Fruit fly (Drosophila melanogaster) Kc167 (cell line): ENCODE measurements around the gene Dhfr.

Experiments used
- Sin3A ChIP-seq: fragments of >200 bp; optimal IDR thresholded peaks from 2 replicates; lab custom pipeline; 2018; ENCODE audit warnings: missing external identifiers
- h ChIP-seq: fragments of >200 bp; optimal IDR thresholded peaks from 3 replicates; lab custom pipeline; 2018; ENCODE audit warnings: missing external identifiers
- ttk ChIP-seq: sonication (Bioruptor generic); optimal IDR thresholded peaks from 2 replicates; lab custom pipeline; 2017; ENCODE audit warnings: missing external identifiers

- TF ChIP-seq h (lab: Kevin White, UChicago), result no peak
- TF ChIP-seq Sin3A, result no peak
- TF ChIP-seq ttk (lab: Kevin White, UChicago), result no peak
Observed at dm6 chr3R:16526256-16526655, 45.3 kb downstream of the Dhfr start.
